Comparison of ENCODE assay signal across 4 worm cellular contexts in genomic region chrX:2972272-2973042, ce11.
TF ChIP-seq lines count a peak whose summit lies in the region.

No protein-coding gene starts in this region.

TF ChIP-seq in whole organism, L1 larva, 84 proteins besides CTCF, POLR2A, EP300 and RAD21 (continued from another document and continues in another):
- TF ChIP-seq lin-39 (tag; optimal IDR thresholded peaks at IDR 0.05; lab: Kevin White, UChicago), result no peak
- no peak for TF ChIP-seq pax-3 (tag; optimal IDR thresholded peaks at IDR 0.05; lab: Kevin White, UChicago)
- TF ChIP-seq unc-86 (tag; optimal IDR thresholded peaks at IDR 0.05; lab: Kevin White, UChicago), result no peak
- no peak for TF ChIP-seq unc-130 (tag; optimal IDR thresholded peaks at IDR 0.05; lab: Kevin White, UChicago)
- TF ChIP-seq lin-35 (GFP tag; optimal IDR thresholded peaks at IDR 0.05; lab: Kevin White, UChicago), result peak in 1 of 2 experiments; percentile 58
- TF ChIP-seq sup-37 (GFP tag; optimal IDR thresholded peaks at IDR 0.05; lab: Kevin White, UChicago), result peak; percentile 1
- TF ChIP-seq efl-1 (optimal IDR thresholded peaks at IDR 0.05; lab: Kevin White, UChicago), result no peak
- peak in 1 of 2 experiments; percentile 88 for TF ChIP-seq efl-1 (GFP tag; optimal IDR thresholded peaks at IDR 0.05 in 1 of 2; lab: Kevin White, UChicago)
- no peak for TF ChIP-seq lin-13 (GFP tag; optimal IDR thresholded peaks at IDR 0.05; lab: Kevin White, UChicago)
- TF ChIP-seq nhr-12 (tag; optimal IDR thresholded peaks at IDR 0.05; lab: Kevin White, UChicago), result no peak
- TF ChIP-seq C34B4.2 (tag; optimal IDR thresholded peaks at IDR 0.05; lab: Kevin White, UChicago), result no peak
- TF ChIP-seq nhr-19 (GFP tag; conservative IDR thresholded peaks at IDR 0.05; lab: Robert Waterston, UW), result no peak
- no peak for TF ChIP-seq dpl-1 (GFP tag; optimal IDR thresholded peaks at IDR 0.05; lab: Kevin White, UChicago)
- peak; percentile 56 for TF ChIP-seq nhr-85 (tag; lab: Kevin White, UChicago)
- TF ChIP-seq alr-1 (tag; optimal IDR thresholded peaks at IDR 0.05; lab: Kevin White, UChicago; ENCODE audit: borderline replicate concordance), result no peak
- TF ChIP-seq nhr-90 (tag; optimal IDR thresholded peaks at IDR 0.05; lab: Kevin White, UChicago; ENCODE audit: poor library complexity), result no peak
- peak; percentile 36 for TF ChIP-seq blmp-1 (tag; optimal IDR thresholded peaks at IDR 0.05; lab: Kevin White, UChicago)
- no peak for TF ChIP-seq C04F5.9 (tag; optimal IDR thresholded peaks at IDR 0.05; lab: Kevin White, UChicago)
- no peak for TF ChIP-seq ceh-90 (tag; optimal IDR thresholded peaks at IDR 0.05; lab: Kevin White, UChicago)
- no peak for TF ChIP-seq irx-1 (tag; optimal IDR thresholded peaks at IDR 0.05; lab: Kevin White, UChicago)
- no peak for TF ChIP-seq pag-3 (tag; optimal IDR thresholded peaks at IDR 0.05; lab: Kevin White, UChicago; ENCODE audit: borderline replicate concordance, insufficient read depth)
- TF ChIP-seq aha-1 (tag; optimal IDR thresholded peaks at IDR 0.05; lab: Kevin White, UChicago), result no peak
- no peak for TF ChIP-seq elt-2 (tag; optimal IDR thresholded peaks at IDR 0.05; lab: Kevin White, UChicago)
- no peak for TF ChIP-seq ama-1 (optimal IDR thresholded peaks at IDR 0.05; lab: Kevin White, UChicago)
- peak; percentile 11 for TF ChIP-seq snu-23 (GFP tag; optimal IDR thresholded peaks at IDR 0.05; lab: Kevin White, UChicago)
- TF ChIP-seq ztf-11 (tag; optimal IDR thresholded peaks at IDR 0.05; lab: Kevin White, UChicago), result no peak
- TF ChIP-seq unc-30 (tag; optimal IDR thresholded peaks at IDR 0.05; lab: Kevin White, UChicago), result no peak
- TF ChIP-seq fos-1 (tag; optimal IDR thresholded peaks at IDR 0.05; lab: Kevin White, UChicago), result no peak
- TF ChIP-seq sox-4 (tag; optimal IDR thresholded peaks at IDR 0.05; lab: Kevin White, UChicago), result no peak
- TF ChIP-seq Y116A8C.19 (tag; optimal IDR thresholded peaks at IDR 0.05; lab: Kevin White, UChicago; ENCODE audit: borderline replicate concordance), result no peak
- TF ChIP-seq F16B12.6 (tag; optimal IDR thresholded peaks at IDR 0.05; lab: Kevin White, UChicago), result no peak
- no peak for TF ChIP-seq ceh-88 (GFP tag; IDR thresholded peaks at IDR 0.05; lab: Robert Waterston, UW)
- no peak for TF ChIP-seq pqm-1 (tag; optimal IDR thresholded peaks at IDR 0.05; lab: Kevin White, UChicago)
- peak; percentile 31 for TF ChIP-seq skn-1 (tag; optimal IDR thresholded peaks at IDR 0.05; lab: Kevin White, UChicago)

TF ChIP-seq in whole organism, L2 larva, 48 proteins besides CTCF, POLR2A, EP300 and RAD21 (continued from another document):
- TF ChIP-seq elt-3 (tag; optimal IDR thresholded peaks at IDR 0.05; lab: Kevin White, UChicago) (no peak), R02D3.7 (tag; optimal IDR thresholded peaks at IDR 0.05; lab: Kevin White, UChicago) (no peak), peb-1 (tag; optimal IDR thresholded peaks at IDR 0.05; lab: Kevin White, UChicago) (no peak), ztf-1 (GFP tag; conservative IDR thresholded peaks at IDR 0.05; lab: Robert Waterston, UW) (no peak), nhr-12 (tag; optimal IDR thresholded peaks at IDR 0.05; lab: Kevin White, UChicago) (no peak), C34F6.9 (tag; optimal IDR thresholded peaks at IDR 0.05; lab: Kevin White, UChicago) (peak; percentile 33), dmd-4 (tag; optimal IDR thresholded peaks at IDR 0.05; lab: Kevin White, UChicago) (no peak), sem-4 (tag; optimal IDR thresholded peaks at IDR 0.05; lab: Kevin White, UChicago) (no peak), nhr-10 (tag; optimal IDR thresholded peaks at IDR 0.05; lab: Kevin White, UChicago) (no peak), ztf-11 (tag; optimal IDR thresholded peaks at IDR 0.05; lab: Kevin White, UChicago) (no peak), lin-11 (tag; optimal IDR thresholded peaks at IDR 0.05; lab: Kevin White, UChicago) (no peak), elt-1 (tag; optimal IDR thresholded peaks at IDR 0.05; lab: Kevin White, UChicago) (no peak), mab-5 (tag; optimal IDR thresholded peaks at IDR 0.05; lab: Kevin White, UChicago) (no peak), unc-39 (tag; optimal IDR thresholded peaks at IDR 0.05; lab: Kevin White, UChicago) (no peak), sma-3 (GFP tag; optimal IDR thresholded peaks at IDR 0.05; lab: Kevin White, UChicago) (peak; percentile 44), nhr-129 (tag; optimal IDR thresholded peaks at IDR 0.05; lab: Kevin White, UChicago) (peak; percentile 68), nhr-11 (tag; optimal IDR thresholded peaks at IDR 0.05; lab: Kevin White, UChicago) (no peak), nhr-23 (tag; optimal IDR thresholded peaks at IDR 0.05; lab: Kevin White, UChicago) (no peak), unc-55 (GFP tag; optimal IDR thresholded peaks at IDR 0.05; lab: Kevin White, UChicago) (no peak), nhr-237 (tag; optimal IDR thresholded peaks at IDR 0.05; lab: Kevin White, UChicago) (no peak), blmp-1 (tag; optimal IDR thresholded peaks at IDR 0.05; lab: Kevin White, UChicago; ENCODE audit: insufficient read depth) (peak; percentile 55), gmeb-1 (tag; optimal IDR thresholded peaks at IDR 0.05; lab: Kevin White, UChicago) (no peak), zag-1 (tag; optimal IDR thresholded peaks at IDR 0.05; lab: Kevin White, UChicago) (no peak), Y55F3AM.14 (GFP tag; optimal IDR thresholded peaks at IDR 0.05; lab: Kevin White, UChicago) (no peak), lsy-2 (tag; optimal IDR thresholded peaks at IDR 0.05; lab: Kevin White, UChicago) (peak in 1 of 2 experiments; percentile 14), mbf-1 (tag; optimal IDR thresholded peaks at IDR 0.05; lab: Kevin White, UChicago) (no peak), nhr-77 (tag; optimal IDR thresholded peaks at IDR 0.05; lab: Kevin White, UChicago) (no peak)
TF ChIP-seq in whole organism, L2 larva: peak in this region for 11.

TF ChIP-seq in whole organism, L4 larva, 104 proteins besides CTCF, POLR2A, EP300 and RAD21 (continued from another document):
- TF ChIP-seq dve-1 (tag; optimal IDR thresholded peaks at IDR 0.05; lab: Kevin White, UChicago; ENCODE audit: insufficient read depth), result peak; percentile 55
- peak; percentile 57 for TF ChIP-seq dmd-6 (GFP tag; IDR thresholded peaks at IDR 0.05; lab: Robert Waterston, UW)
- peak; percentile 65 for TF ChIP-seq nhr-77 (tag; optimal IDR thresholded peaks at IDR 0.05; lab: Kevin White, UChicago)
- no peak for TF ChIP-seq zfp-2 (tag; optimal IDR thresholded peaks at IDR 0.05; lab: Kevin White, UChicago)
- peak; percentile 26; the same call in 1 of the 2 replicates for TF ChIP-seq tra-1 (GFP tag; IDR thresholded peaks at IDR 0.05; lab: Robert Waterston, UW)
- no peak for TF ChIP-seq madf-5 (GFP tag; IDR thresholded peaks at IDR 0.05; lab: Robert Waterston, UW)
- TF ChIP-seq hmg-1.1 (GFP tag; IDR thresholded peaks at IDR 0.05; lab: Robert Waterston, UW), result peak; percentile 36; the same call in 1 of the 2 replicates
- 0 out of 2 replicates have a peak, but pooled peaks have one; percentile 2 for TF ChIP-seq madf-9 (GFP tag; conservative IDR thresholded peaks at IDR 0.05; lab: Robert Waterston, UW)

TF ChIP-seq in whole organism, young adult, 124 proteins besides CTCF, POLR2A, EP300 and RAD21 (continued from another document):
- TF ChIP-seq ztf-28 (GFP tag; IDR thresholded peaks at IDR 0.05; lab: Robert Waterston, UW) (no peak), F57A8.1 (GFP tag; optimal IDR thresholded peaks at IDR 0.05; lab: Kevin White, UChicago) (no peak), zfh-2 (GFP tag; conservative IDR thresholded peaks at IDR 0.05; lab: Robert Waterston, UW) (no peak), efl-1 (GFP tag; optimal IDR thresholded peaks at IDR 0.05; lab: Kevin White, UChicago) (no peak)
